Worm (Caenorhabditis elegans): ENCODE data around the gene C09G4.4.

The C09G4.4 gene

ce11 chrIV:8512679-8513078 lies at the start of gene C09G4.4:
C09G4.4 (plus strand) TSS chrIV:8512979.
- TF ChIP-seq blmp-1 (tag; optimal IDR thresholded peaks at IDR 0.05) (no peak), sptf-1 (tag; optimal IDR thresholded peaks at IDR 0.05) (no peak), sem-2 (GFP tag; optimal IDR thresholded peaks at IDR 0.05) (no peak), nhr-28 (tag; optimal IDR thresholded peaks at IDR 0.05) (no peak), lin-32 (GFP tag; optimal IDR thresholded peaks at IDR 0.05) (no peak), mab-5 (tag; optimal IDR thresholded peaks at IDR 0.05) (no peak), drap-1 (GFP tag; optimal IDR thresholded peaks at IDR 0.05) (no peak), nhr-237 (tag; optimal IDR thresholded peaks at IDR 0.05) (no peak), unc-62 (GFP tag; optimal IDR thresholded peaks at IDR 0.05) (no peak), ceh-83 (GFP tag; optimal IDR thresholded peaks at IDR 0.05) (no peak), zip-8 (tag; optimal IDR thresholded peaks at IDR 0.05) (no peak), hlh-1 (tag; optimal IDR thresholded peaks at IDR 0.05) (no peak), ces-1 (GFP tag; optimal IDR thresholded peaks at IDR 0.05) (no peak), elt-1 (tag; optimal IDR thresholded peaks at IDR 0.05; ENCODE audit: borderline replicate concordance, insufficient read depth) (no peak), unc-120 (tag; optimal IDR thresholded peaks at IDR 0.05; ENCODE audit: poor library complexity, severe bottlenecking) (no peak), flh-1 (GFP tag; optimal IDR thresholded peaks at IDR 0.05) (no peak), nhr-12 (tag; optimal IDR thresholded peaks at IDR 0.05) (no peak), bed-3 (GFP tag; optimal IDR thresholded peaks at IDR 0.05) (no peak)

ce11 chrIV:8463069-8463468 lies 49.7 kb upstream of the C09G4.4 start:
- TF ChIP-seq zip-8 (tag; optimal IDR thresholded peaks at IDR 0.05) (no peak), snpc-4 (tag; optimal IDR thresholded peaks at IDR 0.05) (no peak)

ce11 chrIV:8463716-8464115 lies 49.1 kb upstream of the C09G4.4 start, which contains the start of gene str-176:
str-176 (minus strand) TSS chrIV:8463816.
- TF ChIP-seq blmp-1 (tag; optimal IDR thresholded peaks at IDR 0.05) (no peak), nhr-12 (tag; optimal IDR thresholded peaks at IDR 0.05) (no peak), elt-1 (tag; optimal IDR thresholded peaks at IDR 0.05; ENCODE audit: borderline replicate concordance, insufficient read depth) (no peak), nhr-28 (tag; optimal IDR thresholded peaks at IDR 0.05) (no peak), nhr-237 (tag; optimal IDR thresholded peaks at IDR 0.05) (no peak)

ce11 chrIV:8464187-8464586 lies 48.6 kb upstream of the C09G4.4 start:
- TF ChIP-seq pha-4 (tag; optimal IDR thresholded peaks at IDR 0.05) (no peak), mls-2 (tag; optimal IDR thresholded peaks at IDR 0.05) (no peak), nhr-237 (tag; optimal IDR thresholded peaks at IDR 0.05) (no peak), cnd-1 (tag; optimal IDR thresholded peaks at IDR 0.05) (no peak), lsy-2 (tag; optimal IDR thresholded peaks at IDR 0.05) (no peak), ceh-43 (GFP tag; optimal IDR thresholded peaks at IDR 0.05) (no peak), tbx-8 (GFP tag; optimal IDR thresholded peaks at IDR 0.05) (no peak), elt-3 (tag; optimal IDR thresholded peaks at IDR 0.05) (no peak)

ce11 chrIV:8472493-8472892 lies 40.3 kb upstream of the C09G4.4 start, which contains the start of gene oat-1:
oat-1 (minus strand) TSS chrIV:8472593.
- TF ChIP-seq ceh-39 (tag; optimal IDR thresholded peaks at IDR 0.05): no peak
- TF ChIP-seq nhr-12 (tag; optimal IDR thresholded peaks at IDR 0.05): no peak
- no peak for TF ChIP-seq elt-1 (tag; optimal IDR thresholded peaks at IDR 0.05; ENCODE audit: borderline replicate concordance, insufficient read depth)
- TF ChIP-seq M03D4.4 (tag; optimal IDR thresholded peaks at IDR 0.05): no peak
- TF ChIP-seq ces-1 (GFP tag; optimal IDR thresholded peaks at IDR 0.05): no peak
- TF ChIP-seq elt-3 (tag; optimal IDR thresholded peaks at IDR 0.05): no peak
- no peak for TF ChIP-seq unc-62 (GFP tag; optimal IDR thresholded peaks at IDR 0.05)
- TF ChIP-seq ztf-11 (tag; optimal IDR thresholded peaks at IDR 0.05): no peak
- no peak for TF ChIP-seq mls-2 (tag; optimal IDR thresholded peaks at IDR 0.05)
- TF ChIP-seq lin-13 (tag; optimal IDR thresholded peaks at IDR 0.05): no peak
- no peak for TF ChIP-seq ham-2 (GFP tag; optimal IDR thresholded peaks at IDR 0.05)
- TF ChIP-seq bed-3 (GFP tag; optimal IDR thresholded peaks at IDR 0.05): no peak
- no peak for TF ChIP-seq lsy-2 (tag; optimal IDR thresholded peaks at IDR 0.05)
- no peak for TF ChIP-seq unc-120 (tag; optimal IDR thresholded peaks at IDR 0.05; ENCODE audit: poor library complexity, severe bottlenecking)
- no peak for TF ChIP-seq sem-2 (GFP tag; optimal IDR thresholded peaks at IDR 0.05)
- no peak for TF ChIP-seq sptf-1 (tag; optimal IDR thresholded peaks at IDR 0.05)
- TF ChIP-seq nhr-76 (tag; optimal IDR thresholded peaks at IDR 0.05): no peak
- TF ChIP-seq snpc-4 (tag; optimal IDR thresholded peaks at IDR 0.05): no peak
- TF ChIP-seq zip-8 (tag; optimal IDR thresholded peaks at IDR 0.05): no peak
- no peak for TF ChIP-seq flh-1 (GFP tag; optimal IDR thresholded peaks at IDR 0.05)
